Comparison of ENCODE assay signal across 6 fruit fly cellular contexts in the genomic region with DNA sequence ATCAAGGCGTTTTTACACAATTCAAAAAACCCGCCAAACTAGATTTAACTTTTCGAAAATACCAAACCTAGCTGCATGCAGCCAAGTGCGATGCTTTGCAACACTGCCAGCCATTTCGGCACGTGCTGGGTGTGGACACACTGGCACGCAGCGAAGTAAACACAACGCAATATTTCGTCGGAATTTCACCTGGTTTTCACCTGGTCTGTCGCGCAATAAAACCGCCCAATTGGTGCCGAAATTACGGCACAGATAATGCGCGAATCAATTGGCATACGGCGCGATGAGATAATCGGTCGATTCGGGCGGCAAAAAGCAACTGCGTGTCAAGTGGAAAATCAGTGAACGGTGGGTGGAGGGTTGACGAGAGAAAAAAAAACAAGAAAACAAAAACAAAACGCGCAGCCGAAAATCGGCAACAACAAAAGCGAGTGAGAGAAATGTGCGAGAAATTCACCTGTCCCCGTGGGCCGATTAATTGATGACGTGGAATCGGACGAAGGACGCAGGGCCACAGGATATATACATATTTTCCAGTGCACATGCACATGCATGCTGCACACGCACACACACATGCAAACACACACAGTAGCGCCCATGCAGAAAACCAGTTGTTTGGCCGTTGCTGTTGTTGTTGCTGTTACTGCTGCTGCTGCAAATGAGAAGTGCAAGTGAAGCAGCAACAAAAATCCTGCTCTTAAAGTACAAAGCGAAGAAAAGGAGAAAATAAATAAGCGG.
A peak's percentile ranks its signal among the peaks of the same experiment; 100 is the strongest.
TF ChIP-seq lines count a peak whose summit lies in the region.

TSS of gene Mnn1 (plus strand) at position 113 of the 738 bp plus-strand sequence.

- TF ChIP-seq CTCF in S2 (optimal IDR thresholded peaks at IDR 0.05; lab: Kevin White, UChicago) = peak; percentile 3 to 29
- peak; percentile 1 for TF ChIP-seq CTCF in whole organism, embryonic (GFP tag; optimal IDR thresholded peaks at IDR 0.05; lab: Kevin White, UChicago)

TF ChIP-seq in whole organism, adult, 20 proteins besides CTCF, POLR2A, EP300 and RAD21 (continues in another document):
- TF ChIP-seq CG7101 (tag; optimal IDR thresholded peaks at IDR 0.05; lab: Kevin White, UChicago) (peak; percentile 57), tj (GFP tag; optimal IDR thresholded peaks at IDR 0.05; lab: Kevin White, UChicago) (peak; percentile 42), CG14711 (tag; optimal IDR thresholded peaks at IDR 0.05; lab: Kevin White, UChicago) (peak; percentile 49), cic (GFP tag; optimal IDR thresholded peaks at IDR 0.05; lab: Kevin White, UChicago) (peak; percentile 90), CG5204 (GFP tag; optimal IDR thresholded peaks at IDR 0.05; lab: Kevin White, UChicago) (no peak), CG12768 (GFP tag; optimal IDR thresholded peaks at IDR 0.05; lab: Kevin White, UChicago) (peak; percentile 40), pad (GFP tag; optimal IDR thresholded peaks at IDR 0.05; lab: Kevin White, UChicago) (peak; percentile 70), Crg-1 (GFP tag; optimal IDR thresholded peaks at IDR 0.05; lab: Kevin White, UChicago) (peak; percentile 79), cnc (optimal IDR thresholded peaks at IDR 0.05; lab: Kevin White, UChicago) (no peak), Clk (GFP tag; optimal IDR thresholded peaks at IDR 0.05; lab: Kevin White, UChicago) (peak; percentile 52), Hr96 (GFP tag; optimal IDR thresholded peaks at IDR 0.05; lab: Kevin White, UChicago) (no peak), CG1620 (GFP tag; optimal IDR thresholded peaks at IDR 0.05; lab: Kevin White, UChicago) (peak; percentile 72), ovo (GFP tag; optimal IDR thresholded peaks at IDR 0.05; lab: Kevin White, UChicago) (peak; percentile 16), kay (GFP tag; lab: Kevin White, UChicago; ENCODE audit: borderline replicate concordance) (no peak), CG7045 (GFP tag; optimal IDR thresholded peaks at IDR 0.05; lab: Kevin White, UChicago) (peak; percentile 36), CG33017 (tag; optimal IDR thresholded peaks at IDR 0.05; lab: Kevin White, UChicago) (peak; percentile 2)

TF ChIP-seq in whole organism, embryonic, 481 proteins besides CTCF, POLR2A, EP300 and RAD21 (continues in another document):
- peak; percentile 29 for TF ChIP-seq CG1647 (GFP tag; optimal IDR thresholded peaks at IDR 0.05; lab: Kevin White, UChicago)
- peak; percentile 30 for TF ChIP-seq sob (GFP tag; IDR thresholded peaks at IDR 0.05; lab: Robert Waterston, UW)
- TF ChIP-seq CG7963 (GFP tag; IDR thresholded peaks at IDR 0.05; lab: Robert Waterston, UW; ENCODE audit: partially characterized antibody) = no peak
- peak; percentile 72 for TF ChIP-seq Rfx (GFP tag; IDR thresholded peaks at IDR 0.05; lab: Robert Waterston, UW)
- TF ChIP-seq CG10654 (GFP tag; optimal IDR thresholded peaks at IDR 0.05; lab: Kevin White, UChicago) = no peak
- TF ChIP-seq tx (GFP tag; optimal IDR thresholded peaks at IDR 0.05; lab: Kevin White, UChicago) = peak; percentile 51
- TF ChIP-seq al (GFP tag; IDR thresholded peaks at IDR 0.05; lab: Robert Waterston, UW) = no peak
- TF ChIP-seq pros (GFP tag; optimal IDR thresholded peaks at IDR 0.05; lab: Kevin White, UChicago) = no peak
- peak; percentile 58 for TF ChIP-seq CG11695 (GFP tag; IDR thresholded peaks at IDR 0.05; lab: Robert Waterston, UW)
- TF ChIP-seq CG3281 (GFP tag; optimal IDR thresholded peaks at IDR 0.05; lab: Kevin White, UChicago) = peak; percentile 32
- peak; percentile 47; the same call in 1 of the 2 replicates for TF ChIP-seq sna (GFP tag; IDR thresholded peaks at IDR 0.05; lab: Robert Waterston, UW; ENCODE audit: partially characterized antibody)
- peak; percentile 33 for TF ChIP-seq CG10209 (GFP tag; optimal IDR thresholded peaks at IDR 0.05; lab: Kevin White, UChicago)
- TF ChIP-seq MBD-R2 (GFP tag; IDR thresholded peaks at IDR 0.05; lab: Robert Waterston, UW) = peak; percentile 47; the same call in 1 of the 2 replicates
- TF ChIP-seq CG10543 (GFP tag; optimal IDR thresholded peaks at IDR 0.05; lab: Kevin White, UChicago) = peak; percentile 68
- TF ChIP-seq tll (GFP tag; optimal IDR thresholded peaks at IDR 0.05; lab: Kevin White, UChicago) = peak in 1 of 2 experiments; percentile 49

TF ChIP-seq in whole organism, prepupa, 60 proteins besides CTCF, POLR2A, EP300 and RAD21 (continues in another document):
- TF ChIP-seq CG11902 (GFP tag; optimal IDR thresholded peaks at IDR 0.05; lab: Kevin White, UChicago) = no peak
- 0 out of 2 replicates have a peak, but pooled peaks have one; percentile 10 for TF ChIP-seq CG15336 (GFP tag; IDR thresholded peaks at IDR 0.05; lab: Robert Waterston, UW)
- TF ChIP-seq Eip78C (GFP tag; lab: Kevin White, UChicago) = peak; percentile 76
- peak; percentile 49 for TF ChIP-seq topi (GFP tag; optimal IDR thresholded peaks at IDR 0.05; lab: Kevin White, UChicago)
- TF ChIP-seq esn (GFP tag; optimal IDR thresholded peaks at IDR 0.05; lab: Kevin White, UChicago) = peak; percentile 48
- TF ChIP-seq lz (GFP tag; optimal IDR thresholded peaks at IDR 0.05; lab: Kevin White, UChicago) = peak; percentile 28
- peak; percentile 24 for TF ChIP-seq Eip75B (GFP tag; optimal IDR thresholded peaks at IDR 0.05; lab: Kevin White, UChicago)
- TF ChIP-seq CG3919 (GFP tag; optimal IDR thresholded peaks at IDR 0.05; lab: Kevin White, UChicago) = no peak
- peak; percentile 99 for TF ChIP-seq vri (GFP tag; optimal IDR thresholded peaks at IDR 0.05; lab: Kevin White, UChicago)
- TF ChIP-seq CG31627 (GFP tag; optimal IDR thresholded peaks at IDR 0.05; lab: Kevin White, UChicago) = peak; percentile 7
- peak; percentile 46 for TF ChIP-seq Sox14 (GFP tag; optimal IDR thresholded peaks at IDR 0.05; lab: Kevin White, UChicago)
- TF ChIP-seq cyc (GFP tag; optimal IDR thresholded peaks at IDR 0.05; lab: Kevin White, UChicago) = peak; percentile 23
- peak; percentile 77 for TF ChIP-seq Blimp-1 (GFP tag; optimal IDR thresholded peaks at IDR 0.05; lab: Kevin White, UChicago)
- peak; percentile 30 for TF ChIP-seq CG3032 (tag; optimal IDR thresholded peaks at IDR 0.05; lab: Kevin White, UChicago)
- TF ChIP-seq CG8119 (GFP tag; IDR thresholded peaks at IDR 0.05; lab: Robert Waterston, UW) = peak; percentile 63; the same call in 2 of the 3 replicates
- no peak for TF ChIP-seq net (GFP tag; optimal IDR thresholded peaks at IDR 0.05; lab: Kevin White, UChicago)
- peak; percentile 63 for TF ChIP-seq Eip93F (GFP tag; optimal IDR thresholded peaks at IDR 0.05; lab: Kevin White, UChicago)

TF ChIP-seq in whole organism, pupa, 21 proteins besides CTCF, POLR2A, EP300 and RAD21:
- TF ChIP-seq CG12605 (GFP tag; IDR thresholded peaks at IDR 0.05; lab: Robert Waterston, UW) (peak; percentile 51), CG32121 (GFP tag; IDR thresholded peaks at IDR 0.05; lab: Robert Waterston, UW) (0 out of 2 replicates have a peak, but pooled peaks have one; percentile 24), CG4496 (GFP tag; IDR thresholded peaks at IDR 0.05; lab: Robert Waterston, UW) (peak; percentile 35; the same call in 1 of the 3 replicates), CG15710 (tag; optimal IDR thresholded peaks at IDR 0.05; lab: Kevin White, UChicago) (no peak), CG8159 (tag; optimal IDR thresholded peaks at IDR 0.05; lab: Kevin White, UChicago) (no peak), CG13204 (GFP tag; optimal IDR thresholded peaks at IDR 0.05; lab: Kevin White, UChicago) (no peak), gl (tag; optimal IDR thresholded peaks at IDR 0.05; lab: Kevin White, UChicago) (no peak)
TF ChIP-seq in whole organism, pupa: peak in this region for 3.

TF ChIP-seq in whole organism, wandering third instar larva, 38 proteins besides CTCF, POLR2A, EP300 and RAD21 (continues in another document):
- TF ChIP-seq CrebA (GFP tag; optimal IDR thresholded peaks at IDR 0.05; lab: Kevin White, UChicago; ENCODE audit: borderline replicate concordance) (no peak), lola (GFP tag; optimal IDR thresholded peaks at IDR 0.05; lab: Kevin White, UChicago) (no peak), rgr (GFP tag; optimal IDR thresholded peaks at IDR 0.05; lab: Kevin White, UChicago) (no peak), sage (GFP tag; optimal IDR thresholded peaks at IDR 0.05; lab: Kevin White, UChicago) (no peak), Mio (GFP tag; optimal IDR thresholded peaks at IDR 0.05; lab: Kevin White, UChicago) (no peak), pan (optimal IDR thresholded peaks at IDR 0.05; lab: Kevin White, UChicago) (no peak), jim (GFP tag; optimal IDR thresholded peaks at IDR 0.05; lab: Kevin White, UChicago) (peak; percentile 66), GATAd (GFP tag; optimal IDR thresholded peaks at IDR 0.05; lab: Kevin White, UChicago) (no peak), dl (GFP tag; optimal IDR thresholded peaks at IDR 0.05; lab: Kevin White, UChicago; ENCODE audit: insufficient read depth in 1 of 2, partially characterized antibody in 2 of 2) (peak in 1 of 2 experiments; percentile 8), fru (GFP tag; optimal IDR thresholded peaks at IDR 0.05; lab: Kevin White, UChicago) (peak; percentile 27), tai (GFP tag; optimal IDR thresholded peaks at IDR 0.05; lab: Kevin White, UChicago) (no peak), foxo (GFP tag; optimal IDR thresholded peaks at IDR 0.05; lab: Kevin White, UChicago) (peak in 1 of 2 experiments; percentile 56), Hr83 (GFP tag; optimal IDR thresholded peaks at IDR 0.05; lab: Kevin White, UChicago; ENCODE audit: poor library complexity, severe bottlenecking) (peak; percentile 84), brk (GFP tag; optimal IDR thresholded peaks at IDR 0.05; lab: Kevin White, UChicago) (peak; percentile 53), dmrt93B (GFP tag; optimal IDR thresholded peaks at IDR 0.05; lab: Kevin White, UChicago) (no peak), Jra (GFP tag; optimal IDR thresholded peaks at IDR 0.05; lab: Kevin White, UChicago) (no peak), N (GFP tag; optimal IDR thresholded peaks at IDR 0.05; lab: Kevin White, UChicago) (no peak), Abd-B (GFP tag; optimal IDR thresholded peaks at IDR 0.05; lab: Kevin White, UChicago) (no peak), HLH106 (tag; optimal IDR thresholded peaks at IDR 0.05; lab: Kevin White, UChicago) (peak; percentile 42), Vsx2 (GFP tag; optimal IDR thresholded peaks at IDR 0.05; lab: Kevin White, UChicago; ENCODE audit: partially characterized antibody) (peak; percentile 15), Dif (GFP tag; optimal IDR thresholded peaks at IDR 0.05; lab: Kevin White, UChicago; ENCODE audit: partially characterized antibody) (peak; percentile 17), sv (GFP tag; optimal IDR thresholded peaks at IDR 0.05; lab: Kevin White, UChicago) (peak; percentile 17), CG32264 (GFP tag; optimal IDR thresholded peaks at IDR 0.05; lab: Kevin White, UChicago) (no peak), Dfd (GFP tag; optimal IDR thresholded peaks at IDR 0.05; lab: Kevin White, UChicago) (no peak), br (GFP tag; optimal IDR thresholded peaks at IDR 0.05; lab: Kevin White, UChicago) (peak; percentile 1), dsf (GFP tag; optimal IDR thresholded peaks at IDR 0.05; lab: Kevin White, UChicago; ENCODE audit: borderline replicate concordance) (peak; percentile 5), Hr78 (GFP tag; optimal IDR thresholded peaks at IDR 0.05; lab: Kevin White, UChicago) (no peak), OdsH (GFP tag; optimal IDR thresholded peaks at IDR 0.05; lab: Kevin White, UChicago) (no peak)
